Fruit fly (Drosophila melanogaster): ENCODE results near the gene srw.

The srw gene

DNA sequence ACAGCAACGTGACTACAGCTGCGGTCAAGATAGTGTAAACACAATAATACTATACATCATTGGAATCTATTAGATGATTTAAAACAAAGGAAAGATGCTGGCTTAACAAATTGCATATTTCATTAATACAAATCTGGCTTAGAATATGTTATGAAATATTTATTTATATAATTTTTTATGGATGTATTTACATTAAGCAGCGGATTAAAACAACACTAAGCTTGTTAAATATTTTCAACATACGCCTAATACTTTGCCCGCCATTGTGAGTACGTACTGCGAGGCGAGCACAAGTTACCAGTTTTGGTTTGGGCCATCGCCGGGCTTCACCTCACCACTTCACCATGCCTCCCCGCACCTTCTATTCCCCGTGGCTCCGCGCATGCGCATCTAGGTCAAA, 13.4 kb downstream of the srw start (continued):
- TF ChIP-seq CG7963 (GFP tag; IDR thresholded peaks at IDR 0.05; ENCODE audit: partially characterized antibody) (no peak), ase (GFP tag; IDR thresholded peaks at IDR 0.05) (peak; percentile 37; the same call in 1 of the 3 replicates), bsh (GFP tag; optimal IDR thresholded peaks at IDR 0.05) (peak; percentile 52 to 86), eve (GFP tag; optimal IDR thresholded peaks at IDR 0.05) (no peak), eyg (GFP tag; optimal IDR thresholded peaks at IDR 0.05) (no peak), zfh1 (GFP tag; IDR thresholded peaks at IDR 0.05) (peak; percentile 52; the same call in 1 of the 3 replicates), gfzf (GFP tag; optimal IDR thresholded peaks at IDR 0.05) (no peak), klu (GFP tag; IDR thresholded peaks at IDR 0.05) (no peak), Chrac-16 (GFP tag; optimal IDR thresholded peaks at IDR 0.05) (peak; percentile 48), HLH4C (GFP tag; IDR thresholded peaks at IDR 0.05; ENCODE audit: partially characterized antibody) (no peak), cato (GFP tag; optimal IDR thresholded peaks at IDR 0.05; ENCODE audit: borderline replicate concordance) (no peak), salm (tag; optimal IDR thresholded peaks at IDR 0.05) (peak; percentile 62), CG11560 (tag; IDR thresholded peaks at IDR 0.05) (no peak; the same call in 2 of the 3 replicates), lov (optimal IDR thresholded peaks at IDR 0.05) (no peak), lov (GFP tag; IDR thresholded peaks at IDR 0.05) (no peak), CG1832 (GFP tag; optimal IDR thresholded peaks at IDR 0.05) (no peak), CG2875 (GFP tag; optimal IDR thresholded peaks at IDR 0.05) (peak; percentile 16), zen2 (GFP tag; IDR thresholded peaks at IDR 0.05; ENCODE audit: partially characterized antibody) (no peak), stc (GFP tag; IDR thresholded peaks at IDR 0.05) (peak; percentile 74), Dek (tag; optimal IDR thresholded peaks at IDR 0.05) (peak; percentile 50), Side (GFP tag; optimal IDR thresholded peaks at IDR 0.05) (no peak), Oli (tag; optimal IDR thresholded peaks at IDR 0.05) (peak; percentile 83), E2f2 (GFP tag; IDR thresholded peaks at IDR 0.05) (peak; percentile 59), CG3847 (GFP tag; IDR thresholded peaks at IDR 0.05) (peak; percentile 34; the same call in 1 of the 2 replicates), org-1 (GFP tag; optimal IDR thresholded peaks at IDR 0.05) (peak; percentile 71), CG9727 (GFP tag; optimal IDR thresholded peaks at IDR 0.05) (peak; percentile 57), CG14014 (GFP tag; IDR thresholded peaks at IDR 0.05) (peak; percentile 38; the same call in 1 of the 2 replicates), CG4707 (GFP tag; optimal IDR thresholded peaks at IDR 0.05) (peak; percentile 33), Deaf1 (tag; optimal IDR thresholded peaks at IDR 0.05) (no peak), NK7.1 (GFP tag; optimal IDR thresholded peaks at IDR 0.05) (no peak), CG13624 (GFP tag; optimal IDR thresholded peaks at IDR 0.05) (no peak), CrebB (tag; optimal IDR thresholded peaks at IDR 0.05) (peak; percentile 60), phol (tag; optimal IDR thresholded peaks at IDR 0.05) (peak; percentile 81), CG9932 (GFP tag; IDR thresholded peaks at IDR 0.05) (no peak; the same call in 1 of the 2 replicates), chn (GFP tag; optimal IDR thresholded peaks at IDR 0.05) (no peak), Sox102F (GFP tag; optimal IDR thresholded peaks at IDR 0.05) (no peak), Sry-δ (GFP tag; optimal IDR thresholded peaks at IDR 0.05) (no peak), HmgD (GFP tag; optimal IDR thresholded peaks at IDR 0.05) (no peak), toy (GFP tag; IDR thresholded peaks at IDR 0.05) (no peak), her (GFP tag; optimal IDR thresholded peaks at IDR 0.05) (no peak), slp2 (GFP tag; optimal IDR thresholded peaks at IDR 0.05) (no peak), fru (optimal IDR thresholded peaks at IDR 0.05) (no peak), CG4360 (GFP tag; IDR thresholded peaks at IDR 0.05) (no peak), Scr (GFP tag; IDR thresholded peaks at IDR 0.05; ENCODE audit: partially characterized antibody) (no peak), croc (GFP tag; conservative IDR thresholded peaks at IDR 0.05) (peak; percentile 60), pb (GFP tag; optimal IDR thresholded peaks at IDR 0.05) (no peak), Elba2 (GFP tag; optimal IDR thresholded peaks at IDR 0.05) (no peak), jumu (GFP tag; optimal IDR thresholded peaks at IDR 0.05) (no peak), Atf-2 (GFP tag; optimal IDR thresholded peaks at IDR 0.05) (no peak), CG13123 (GFP tag; optimal IDR thresholded peaks at IDR 0.05) (no peak), pho (GFP tag; optimal IDR thresholded peaks at IDR 0.05) (no peak), Hr39 (optimal IDR thresholded peaks at IDR 0.05) (no peak), Dll (GFP tag; IDR thresholded peaks at IDR 0.05; ENCODE audit: partially characterized antibody) (no peak)
